Fruit fly (Drosophila melanogaster): ENCODE measurements around the gene slp1.

slp1 gene

DNA sequence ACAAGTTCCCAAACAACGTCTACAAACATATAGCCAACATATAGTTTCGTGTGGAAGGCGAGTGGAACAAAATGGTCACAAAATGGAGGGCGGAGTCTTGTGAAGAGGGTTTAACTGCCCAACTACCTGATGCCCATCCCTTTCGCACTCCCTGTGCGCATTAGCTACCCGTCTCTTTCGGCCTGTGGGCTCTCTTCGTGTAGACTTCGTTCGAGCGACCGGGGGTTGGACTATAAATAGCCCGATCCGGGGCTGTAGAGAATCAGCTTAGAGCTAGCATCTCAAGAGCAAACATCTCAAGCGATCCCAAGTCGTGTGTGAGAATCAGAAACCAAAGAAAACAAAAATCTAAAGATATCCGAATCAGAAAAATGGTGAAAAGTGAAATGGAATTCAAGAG, at the start of gene slp1:
Gene slp1, plus strand, starts transcription at position 263 of the 400 bp plus-strand sequence.
- no peak for TF ChIP-seq br (GFP tag; optimal IDR thresholded peaks at IDR 0.05)

DNA sequence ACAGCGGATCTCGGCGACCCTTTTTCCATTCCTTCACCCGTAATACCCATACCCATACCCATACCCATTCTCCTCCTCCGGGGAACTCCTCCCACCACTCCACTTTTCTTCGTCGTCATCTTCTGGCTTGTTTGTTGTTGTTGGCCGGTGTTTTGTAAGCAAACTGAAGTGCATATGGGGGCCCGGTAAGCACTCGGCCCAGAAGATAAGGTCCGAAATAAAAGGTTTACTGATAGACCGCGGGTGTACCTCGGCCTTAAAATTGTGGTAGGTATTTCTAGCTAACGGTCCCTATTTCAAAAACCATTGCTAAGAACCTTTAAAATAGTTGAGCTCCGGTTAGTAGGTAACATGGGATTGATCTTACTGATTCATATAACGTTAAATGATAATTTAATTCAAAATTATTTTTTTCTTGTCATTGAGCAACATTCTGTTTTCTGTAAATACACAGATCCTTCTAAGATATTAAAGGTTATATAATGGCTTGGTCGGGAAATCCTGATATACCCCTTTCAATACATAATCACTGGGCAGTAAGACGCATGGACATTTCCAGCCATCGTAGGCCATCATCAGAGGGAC, 49.6 kb upstream of the slp1 start:
- TF ChIP-seq OdsH (GFP tag; optimal IDR thresholded peaks at IDR 0.05), result peak; percentile 22
- TF ChIP-seq brk (GFP tag; optimal IDR thresholded peaks at IDR 0.05), result no peak
- no peak for TF ChIP-seq Sp1 (GFP tag; optimal IDR thresholded peaks at IDR 0.05)
- TF ChIP-seq lola (GFP tag; optimal IDR thresholded peaks at IDR 0.05), result no peak
- no peak for TF ChIP-seq Jra (GFP tag; optimal IDR thresholded peaks at IDR 0.05)
- peak; percentile 65 for TF ChIP-seq br (GFP tag; optimal IDR thresholded peaks at IDR 0.05)
- TF ChIP-seq Abd-B (GFP tag; optimal IDR thresholded peaks at IDR 0.05), result no peak
- TF ChIP-seq CG32264 (GFP tag; optimal IDR thresholded peaks at IDR 0.05), result no peak
- TF ChIP-seq Hnf4 (GFP tag; optimal IDR thresholded peaks at IDR 0.05), result no peak
- no peak for TF ChIP-seq sv (GFP tag; optimal IDR thresholded peaks at IDR 0.05)
- TF ChIP-seq Myc (optimal IDR thresholded peaks at IDR 0.05), result no peak
- TF ChIP-seq HLH106 (tag; optimal IDR thresholded peaks at IDR 0.05), result peak; percentile 19
- TF ChIP-seq h (GFP tag; optimal IDR thresholded peaks at IDR 0.05), result peak; percentile 68
- no peak for TF ChIP-seq Mio (GFP tag; optimal IDR thresholded peaks at IDR 0.05)
- TF ChIP-seq usp (GFP tag; optimal IDR thresholded peaks at IDR 0.05), result no peak
- TF ChIP-seq Dfd (GFP tag; optimal IDR thresholded peaks at IDR 0.05), result no peak
- TF ChIP-seq psq (GFP tag; optimal IDR thresholded peaks at IDR 0.05), result peak; percentile 14
- peak; percentile 24 for TF ChIP-seq dmrt93B (GFP tag; optimal IDR thresholded peaks at IDR 0.05)
- no peak for TF ChIP-seq pan (optimal IDR thresholded peaks at IDR 0.05)
- no peak for TF ChIP-seq Hr78 (GFP tag; optimal IDR thresholded peaks at IDR 0.05)
- TF ChIP-seq rgr (GFP tag; optimal IDR thresholded peaks at IDR 0.05), result peak; percentile 7
- no peak for TF ChIP-seq CrebA (GFP tag; optimal IDR thresholded peaks at IDR 0.05; ENCODE audit: borderline replicate concordance)
- TF ChIP-seq fru (GFP tag; optimal IDR thresholded peaks at IDR 0.05), result peak; percentile 67
- TF ChIP-seq tai (GFP tag; optimal IDR thresholded peaks at IDR 0.05), result no peak
- TF ChIP-seq jim (GFP tag; optimal IDR thresholded peaks at IDR 0.05), result no peak
- TF ChIP-seq woc (GFP tag; optimal IDR thresholded peaks at IDR 0.05), result peak; percentile 43
- TF ChIP-seq sage (GFP tag; optimal IDR thresholded peaks at IDR 0.05), result no peak
- no peak for TF ChIP-seq N (GFP tag; optimal IDR thresholded peaks at IDR 0.05)
- TF ChIP-seq GATAd (GFP tag; optimal IDR thresholded peaks at IDR 0.05), result no peak
- TF ChIP-seq Dif (GFP tag; optimal IDR thresholded peaks at IDR 0.05; ENCODE audit: partially characterized antibody), result no peak
- no peak for TF ChIP-seq Rel (GFP tag; optimal IDR thresholded peaks at IDR 0.05)
- TF ChIP-seq Rel (tag; optimal IDR thresholded peaks at IDR 0.05), result peak; percentile 41
- TF ChIP-seq dl (GFP tag; optimal IDR thresholded peaks at IDR 0.05; ENCODE audit: insufficient read depth in 1 of 2, partially characterized antibody in 2 of 2), result no peak
- TF ChIP-seq ey (GFP tag; optimal IDR thresholded peaks at IDR 0.05), result peak; percentile 41
- peak in 1 of 2 experiments; percentile 60 for TF ChIP-seq foxo (GFP tag; optimal IDR thresholded peaks at IDR 0.05)
- no peak for TF ChIP-seq Hr83 (GFP tag; optimal IDR thresholded peaks at IDR 0.05; ENCODE audit: poor library complexity, severe bottlenecking)
- no peak for TF ChIP-seq dsf (GFP tag; optimal IDR thresholded peaks at IDR 0.05; ENCODE audit: borderline replicate concordance)
- no peak for TF ChIP-seq CG9705 (GFP tag; optimal IDR thresholded peaks at IDR 0.05)
- no peak for TF ChIP-seq Vsx2 (GFP tag; optimal IDR thresholded peaks at IDR 0.05; ENCODE audit: partially characterized antibody)

DNA sequence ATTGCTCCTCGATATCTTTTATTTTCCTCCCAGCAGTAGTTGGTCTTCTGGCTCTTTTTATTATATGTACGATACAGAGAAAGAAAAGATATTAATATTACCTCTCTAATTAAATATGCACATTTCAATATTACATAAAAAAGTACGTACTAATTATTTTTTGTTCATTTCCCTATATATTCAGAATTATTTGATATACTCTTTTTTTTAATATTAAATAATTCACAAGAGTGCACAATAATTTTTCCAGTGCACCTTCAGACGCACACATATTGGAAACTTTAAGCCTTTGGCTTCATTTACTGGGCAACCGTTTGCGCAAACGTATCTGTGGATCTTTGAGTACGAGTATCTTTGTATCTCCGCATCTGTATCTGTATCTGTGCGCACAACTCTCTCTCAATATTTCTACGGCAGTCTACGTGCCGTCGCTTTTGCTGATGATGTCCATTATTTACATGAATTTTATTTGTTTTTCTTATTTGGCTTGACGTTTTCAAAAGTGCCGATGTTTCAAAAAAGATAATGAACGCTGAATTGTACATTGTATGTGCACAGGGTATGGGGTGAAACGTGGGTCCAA, 48.8 kb upstream of the slp1 start:
- TF ChIP-seq psq (GFP tag; optimal IDR thresholded peaks at IDR 0.05) (peak; percentile 87), OdsH (GFP tag; optimal IDR thresholded peaks at IDR 0.05) (peak; percentile 88), Hnf4 (GFP tag; optimal IDR thresholded peaks at IDR 0.05) (peak; percentile 60), brk (GFP tag; optimal IDR thresholded peaks at IDR 0.05) (peak; percentile 84), lola (GFP tag; optimal IDR thresholded peaks at IDR 0.05) (no peak), br (GFP tag; optimal IDR thresholded peaks at IDR 0.05) (peak; percentile 35), Jra (GFP tag; optimal IDR thresholded peaks at IDR 0.05) (no peak), Sp1 (GFP tag; optimal IDR thresholded peaks at IDR 0.05) (peak; percentile 96), woc (GFP tag; optimal IDR thresholded peaks at IDR 0.05) (peak; percentile 17), dl (GFP tag; optimal IDR thresholded peaks at IDR 0.05; ENCODE audit: insufficient read depth in 1 of 2, partially characterized antibody in 2 of 2) (no peak), CG9705 (GFP tag; optimal IDR thresholded peaks at IDR 0.05) (peak; percentile 73), usp (GFP tag; optimal IDR thresholded peaks at IDR 0.05) (no peak), fru (GFP tag; optimal IDR thresholded peaks at IDR 0.05) (peak; percentile 85), rgr (GFP tag; optimal IDR thresholded peaks at IDR 0.05) (peak; percentile 83), sage (GFP tag; optimal IDR thresholded peaks at IDR 0.05) (peak; percentile 38), foxo (GFP tag; optimal IDR thresholded peaks at IDR 0.05) (peak in 1 of 2 experiments; percentile 91), sv (GFP tag; optimal IDR thresholded peaks at IDR 0.05) (peak; percentile 63), jim (GFP tag; optimal IDR thresholded peaks at IDR 0.05) (no peak), Myc (optimal IDR thresholded peaks at IDR 0.05) (no peak), dsf (GFP tag; optimal IDR thresholded peaks at IDR 0.05; ENCODE audit: borderline replicate concordance) (peak; percentile 54), Mio (GFP tag; optimal IDR thresholded peaks at IDR 0.05) (no peak), N (GFP tag; optimal IDR thresholded peaks at IDR 0.05) (no peak), Vsx2 (GFP tag; optimal IDR thresholded peaks at IDR 0.05; ENCODE audit: partially characterized antibody) (no peak), h (GFP tag; optimal IDR thresholded peaks at IDR 0.05) (peak; percentile 77), tai (GFP tag; optimal IDR thresholded peaks at IDR 0.05) (peak; percentile 58), Hr83 (GFP tag; optimal IDR thresholded peaks at IDR 0.05; ENCODE audit: poor library complexity, severe bottlenecking) (peak; percentile 73), Hr78 (GFP tag; optimal IDR thresholded peaks at IDR 0.05) (no peak), GATAd (GFP tag; optimal IDR thresholded peaks at IDR 0.05) (no peak), Abd-B (GFP tag; optimal IDR thresholded peaks at IDR 0.05) (no peak), Dif (GFP tag; optimal IDR thresholded peaks at IDR 0.05; ENCODE audit: partially characterized antibody) (no peak), ey (GFP tag; optimal IDR thresholded peaks at IDR 0.05) (peak; percentile 50), CrebA (GFP tag; optimal IDR thresholded peaks at IDR 0.05; ENCODE audit: borderline replicate concordance) (no peak), Rel (GFP tag; optimal IDR thresholded peaks at IDR 0.05) (no peak), Rel (tag; optimal IDR thresholded peaks at IDR 0.05) (peak; percentile 80), HLH106 (tag; optimal IDR thresholded peaks at IDR 0.05) (peak; percentile 94), dmrt93B (GFP tag; optimal IDR thresholded peaks at IDR 0.05) (peak; percentile 64)

Data from whole organism, wandering third instar larva.